Fruit fly (Drosophila melanogaster): Measurements from ENCODE around the gene RpS26.

The RpS26 gene

dm6 chr2L:18468010-18468409 is 24.9 kb upstream of the RpS26 start:
- TF ChIP-seq CG17801 (GFP tag; optimal IDR thresholded peaks at IDR 0.05; ENCODE audit: partially characterized antibody): no peak

dm6 chr2L:18467464-18467863 is 24.4 kb upstream of the RpS26 start:
- TF ChIP-seq CG17801 (GFP tag; optimal IDR thresholded peaks at IDR 0.05; ENCODE audit: partially characterized antibody): no peak

dm6 chr2L:18466669-18467068 is 23.6 kb upstream of the RpS26 start:
- no peak for TF ChIP-seq CG17801 (GFP tag; optimal IDR thresholded peaks at IDR 0.05; ENCODE audit: partially characterized antibody)

dm6 chr2L:18466202-18466591 is 23.1 kb upstream of the RpS26 start:
- no peak for TF ChIP-seq CG17801 (GFP tag; optimal IDR thresholded peaks at IDR 0.05; ENCODE audit: partially characterized antibody)

dm6 chr2L:18465402-18466201 is 22.5 kb upstream of the RpS26 start:
- no peak for TF ChIP-seq CG17801 (GFP tag; optimal IDR thresholded peaks at IDR 0.05; ENCODE audit: partially characterized antibody)

- TF ChIP-seq CG17801 (GFP tag; optimal IDR thresholded peaks at IDR 0.05; ENCODE audit: partially characterized antibody): no peak
These were observed 21.0 kb upstream of the RpS26 start for dm6 chr2L:18464116-18464530.

- TF ChIP-seq CG17801 (GFP tag; optimal IDR thresholded peaks at IDR 0.05; ENCODE audit: partially characterized antibody): no peak
These were observed 20.5 kb upstream of the RpS26 start for dm6 chr2L:18463610-18464009.

- no peak for TF ChIP-seq CG17801 (GFP tag; optimal IDR thresholded peaks at IDR 0.05; ENCODE audit: partially characterized antibody)
These were observed 16.7 kb upstream of the RpS26 start for dm6 chr2L:18459698-18460348.

dm6 chr2L:18458527-18458926 is 15.4 kb upstream of the RpS26 start:
- no peak for TF ChIP-seq CG17801 (GFP tag; optimal IDR thresholded peaks at IDR 0.05; ENCODE audit: partially characterized antibody)

- TF ChIP-seq CG17801 (GFP tag; optimal IDR thresholded peaks at IDR 0.05; ENCODE audit: partially characterized antibody): no peak
These were observed 14.0 kb upstream of the RpS26 start for dm6 chr2L:18456932-18457583.

dm6 chr2L:18455506-18456491 is 12.7 kb upstream of the RpS26 start:
- TF ChIP-seq CG17801 (GFP tag; optimal IDR thresholded peaks at IDR 0.05; ENCODE audit: partially characterized antibody): peak; percentile 94

- TF ChIP-seq CG17801 (GFP tag; optimal IDR thresholded peaks at IDR 0.05; ENCODE audit: partially characterized antibody): no peak
These were observed 11.2 kb upstream of the RpS26 start, which contains the start of the genes bsf and Ntf-2r for dm6 chr2L:18454128-18454788. TSS of gene bsf (minus strand) at chr2L:18454587. TSS of gene Ntf-2r (plus strand) at chr2L:18454649.

- TF ChIP-seq CG17801 (GFP tag; optimal IDR thresholded peaks at IDR 0.05; ENCODE audit: partially characterized antibody): no peak
These were observed 5.8 kb upstream of the RpS26 start, which contains the start of gene ncm for dm6 chr2L:18448639-18449430. TSS of gene ncm (minus strand) at chr2L:18448957.

All from ovary, adult (tissue).